Worm (Caenorhabditis elegans) whole organism, L3 larva: Measurements from ENCODE around the gene scl-12.

Experiments used
- ZK546.5 ChIP-seq: sonication (generic microtip); optimal IDR thresholded peaks from 2 replicates; lab custom pipeline; 2017; ENCODE audit warnings: missing biosample characterization, missing genetic modification characterization
- ama-1 ChIP-seq: fragments of 150-350 bp; optimal IDR thresholded peaks from 2 replicates; lab custom pipeline; 2018
- ceh-16 ChIP-seq: sonication (generic microtip); optimal IDR thresholded peaks from 2 replicates; lab custom pipeline; 2017; ENCODE audit warnings: missing biosample characterization, missing genetic modification characterization
- ceh-28 ChIP-seq: fragments of 150-350 bp; optimal IDR thresholded peaks from 2 replicates; lab custom pipeline; 2014; ENCODE audit warnings: missing biosample characterization, missing genetic modification reagents, missing genetic modification characterization
- ceh-9 ChIP-seq: sonication (generic microtip); optimal IDR thresholded peaks from 2 replicates; lab custom pipeline; 2018; ENCODE audit warnings: missing biosample characterization, missing genetic modification characterization
- daf-12 ChIP-seq: fragments of 150-350 bp; optimal IDR thresholded peaks from 2 replicates; lab custom pipeline; 2014; ENCODE audit warnings: missing biosample characterization, missing genetic modification reagents, missing genetic modification characterization
- egl-27 ChIP-seq: sonication (generic microtip); optimal IDR thresholded peaks from 4 replicates; lab custom pipeline; 2017; ENCODE audit warnings: missing biosample characterization, missing genetic modification reagents, missing genetic modification characterization
- egl-5 ChIP-seq: fragments of 150-350 bp; optimal IDR thresholded peaks from 2 replicates; lab custom pipeline; 2017; ENCODE audit warnings: missing biosample characterization, missing genetic modification reagents, missing genetic modification characterization, inconsistent platforms
- elt-1 ChIP-seq: fragments of 150-350 bp; optimal IDR thresholded peaks from 2 replicates; lab custom pipeline; 2014; ENCODE audit warnings: missing biosample characterization, missing genetic modification characterization
- elt-2 ChIP-seq: sonication (generic microtip); optimal IDR thresholded peaks from 2 replicates; lab custom pipeline; 2016; ENCODE audit warnings: missing genetic modification reagents, mild to moderate bottlenecking, missing genetic modification characterization, missing compliant biosample characterization
- elt-3 ChIP-seq, 3 experiments: fragments of 150-350 bp in 1 of 3; sonication (generic microtip) in 2 of 3; optimal IDR thresholded peaks; 2 replicates in 2 of 3; 4 replicates in 1 of 3; lab custom pipeline; 2014 to 2017; ENCODE audit warnings: missing biosample characterization in 3 of 3, missing genetic modification characterization in 3 of 3
- hmg-11 ChIP-seq: sonication (generic microtip); optimal IDR thresholded peaks from 2 replicates; lab custom pipeline; 2016; ENCODE audit warnings: missing genetic modification characterization, missing compliant biosample characterization
- mdl-1 ChIP-seq: fragments of 150-350 bp; optimal IDR thresholded peaks from 2 replicates; lab custom pipeline; 2014; ENCODE audit warnings: missing biosample characterization, missing genetic modification characterization
- mml-1 ChIP-seq: fragments of 150-350 bp; sonication (generic microtip); optimal IDR thresholded peaks from 3 replicates; lab custom pipeline; 2014; ENCODE audit warnings: missing biosample characterization, missing genetic modification characterization
- nfya-1 ChIP-seq: sonication (generic microtip); optimal IDR thresholded peaks from 2 replicates; lab custom pipeline; 2017; ENCODE audit warnings: missing genetic modification characterization, mild to moderate bottlenecking, missing compliant biosample characterization, antibody characterized with exemption, moderate library complexity; ENCODE audit not compliant: insufficient read depth
- nhr-23 ChIP-seq: fragments of 150-350 bp; optimal IDR thresholded peaks from 2 replicates; lab custom pipeline; 2014; ENCODE audit warnings: missing biosample characterization, missing genetic modification reagents, missing genetic modification characterization
- nhr-237 ChIP-seq: fragments of 150-350 bp; optimal IDR thresholded peaks from 2 replicates; lab custom pipeline; 2014; ENCODE audit warnings: missing biosample characterization, missing genetic modification characterization
- nhr-25 ChIP-seq: sonication (generic microtip); optimal IDR thresholded peaks from 2 replicates; lab custom pipeline; 2017; ENCODE audit warnings: missing biosample characterization, missing genetic modification characterization
- nhr-28 ChIP-seq: fragments of 150-350 bp; optimal IDR thresholded peaks from 2 replicates; lab custom pipeline; 2014; ENCODE audit warnings: missing biosample characterization, missing genetic modification characterization
- nhr-43 ChIP-seq: sonication (generic microtip); optimal IDR thresholded peaks from 2 replicates; lab custom pipeline; 2016; ENCODE audit warnings: mild to moderate bottlenecking, missing genetic modification characterization, missing compliant biosample characterization; ENCODE audit not compliant: poor library complexity, severe bottlenecking
- nhr-76 ChIP-seq: fragments of 150-350 bp; sonication (generic microtip); optimal IDR thresholded peaks from 5 replicates; lab custom pipeline; 2014; ENCODE audit warnings: missing biosample characterization, missing genetic modification characterization
- nhr-77 ChIP-seq: fragments of 150-350 bp; optimal IDR thresholded peaks from 2 replicates; lab custom pipeline; 2014; ENCODE audit warnings: missing biosample characterization, missing genetic modification characterization
- pha-4 ChIP-seq: fragments of 150-350 bp; optimal IDR thresholded peaks from 2 replicates; lab custom pipeline; 2014; ENCODE audit warnings: missing biosample characterization, missing genetic modification reagents, missing genetic modification characterization
- pqm-1 ChIP-seq: fragments of 150-350 bp; optimal IDR thresholded peaks from 2 replicates; lab custom pipeline; 2017; ENCODE audit warnings: missing biosample characterization, missing genetic modification characterization, inconsistent platforms
- skn-1 ChIP-seq: fragments of 150-350 bp; optimal IDR thresholded peaks from 2 replicates; lab custom pipeline; 2014; ENCODE audit warnings: missing biosample characterization, missing genetic modification characterization
- snpc-4 ChIP-seq: fragments of 150-350 bp; optimal IDR thresholded peaks from 2 replicates; lab custom pipeline; 2014; ENCODE audit warnings: missing biosample characterization, missing genetic modification characterization
- unc-39 ChIP-seq: sonication (generic microtip); optimal IDR thresholded peaks from 4 replicates; lab custom pipeline; 2017; ENCODE audit warnings: missing biosample characterization, missing genetic modification characterization

Gene scl-12

DNA sequence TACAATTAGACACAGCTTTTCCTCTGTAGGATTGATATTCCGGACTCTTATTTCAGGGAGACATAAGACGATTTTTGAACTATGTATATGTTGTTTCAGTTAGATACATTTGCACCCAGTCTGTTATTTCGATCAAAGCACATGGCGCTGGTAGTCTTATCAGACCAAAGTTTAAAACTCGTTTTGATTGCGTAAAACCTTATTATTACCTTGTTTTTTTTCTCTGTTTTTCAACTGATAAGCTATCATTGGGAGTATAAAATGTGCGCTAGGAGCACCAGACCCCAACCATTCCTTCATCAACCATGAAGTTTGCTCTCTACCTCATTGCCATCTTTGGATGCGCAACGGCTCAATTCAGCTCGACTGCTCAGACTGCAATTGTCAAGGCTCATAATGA is at the start of gene scl-12:
scl-12 (plus strand) TSS at position 301 of the 400 bp plus-strand sequence.
- TF ChIP-seq ceh-28 (no peak), pqm-1 (tag; lab: Kevin White, UChicago) (peak; percentile 47)

DNA sequence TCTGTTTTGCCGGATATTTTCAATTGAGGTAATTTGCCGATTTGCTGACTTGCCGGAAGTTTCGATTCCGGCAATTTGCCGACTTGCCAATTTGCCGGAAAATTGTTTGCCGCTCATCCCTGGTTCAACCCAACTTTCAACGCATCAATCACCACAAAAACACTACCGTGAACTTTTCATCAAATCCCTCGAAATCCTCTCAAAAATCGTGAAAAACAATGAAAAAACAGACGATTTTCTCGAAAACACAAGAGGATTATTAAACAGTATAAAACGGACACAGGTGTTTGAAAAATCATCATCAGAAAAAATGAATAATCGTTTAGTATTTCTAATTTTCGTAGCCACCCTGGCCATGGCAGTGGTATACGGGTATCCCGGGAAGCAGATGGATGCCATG is 45.5 kb upstream of the scl-12 start, which contains the start of gene Y39H10A.1:
Y39H10A.1 (plus strand) TSS at position 301 of the 400 bp plus-strand sequence.
- TF ChIP-seq pha-4 (tag; lab: Kevin White, UChicago) (no peak), hmg-11 (tag; lab: Kevin White, UChicago) (no peak), egl-27 (no peak)

DNA sequence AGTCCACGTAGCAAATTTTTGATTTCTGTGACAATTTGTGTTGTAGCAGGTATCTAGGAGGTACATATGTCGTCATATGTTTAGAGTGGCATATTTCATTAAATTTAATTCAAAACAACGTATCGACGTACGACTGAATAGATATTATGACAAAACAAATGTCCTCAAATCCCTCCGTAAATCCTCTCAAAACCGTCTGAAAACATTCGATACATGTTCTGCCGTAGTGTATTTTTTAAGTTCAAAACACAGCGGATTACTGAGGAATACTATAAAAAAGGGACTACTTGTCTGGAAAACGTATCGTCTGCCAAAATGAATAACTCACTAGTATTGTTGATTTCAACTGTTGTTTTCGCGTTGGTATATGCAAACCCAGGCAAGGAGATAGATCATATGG is 44.1 kb upstream of the scl-12 start, which contains the start of gene R08E5.4:
R08E5.4 (plus strand) TSS at position 301 of the 400 bp plus-strand sequence.
- no peak for TF ChIP-seq ZK546.5 (tag; lab: Kevin White, UChicago)

DNA sequence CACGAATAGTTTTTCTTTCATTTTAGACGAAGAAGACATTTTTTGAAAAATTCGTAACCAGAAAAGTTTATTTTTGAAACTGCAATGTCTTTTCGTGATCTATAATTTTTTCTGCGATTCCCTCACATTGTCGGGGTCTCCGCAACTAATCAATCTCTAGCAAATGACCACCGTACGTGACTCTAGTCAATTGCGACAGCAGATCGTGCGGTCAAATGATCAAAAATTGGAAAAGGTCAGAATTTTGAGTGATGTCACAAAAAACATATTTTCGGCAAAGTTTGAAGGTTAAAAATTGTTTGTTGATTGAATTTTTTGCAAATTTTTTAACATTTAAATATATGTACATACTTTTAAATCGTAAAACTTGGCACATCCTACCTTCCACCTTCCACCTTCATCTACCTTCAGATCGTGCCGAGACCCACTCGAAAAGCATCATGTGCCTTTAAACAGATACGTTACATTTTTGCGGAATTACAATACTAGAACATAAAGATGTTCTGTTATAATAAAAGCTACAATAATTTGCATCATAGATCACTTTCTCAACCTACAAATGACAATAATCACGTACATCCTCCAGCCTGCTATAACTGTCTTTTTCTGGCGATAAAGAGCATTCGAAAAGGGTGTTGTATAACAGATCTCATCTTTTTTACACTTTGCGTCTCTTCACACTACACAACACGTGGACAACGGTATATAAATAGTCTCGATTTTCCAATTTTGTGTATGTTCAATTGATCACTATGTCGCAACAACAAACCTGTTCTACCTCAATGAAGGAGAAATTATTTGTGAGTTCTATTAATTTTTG is 40.7 kb upstream of the scl-12 start, which contains the start of the genes R08E5.1 and rips-1:
R08E5.1 (minus strand) TSS at position 82 of the 820 bp plus-strand sequence.
rips-1 (plus strand) TSS at position 585 of the 820 bp plus-strand sequence.
- TF ChIP-seq ceh-9 (tag; lab: Kevin White, UChicago) (no peak), skn-1 (tag; lab: Kevin White, UChicago) (no peak), elt-3 (tag; optimal IDR thresholded peaks at IDR 0.05; lab: Kevin White, UChicago) (no peak), nhr-28 (tag; lab: Kevin White, UChicago) (no peak), nhr-43 (tag; lab: Kevin White, UChicago) (peak; percentile 42), mml-1 (tag; lab: Kevin White, UChicago) (no peak), ama-1 (lab: Kevin White, UChicago) (no peak), nhr-23 (tag; lab: Kevin White, UChicago) (peak; percentile 10), hmg-11 (tag; lab: Kevin White, UChicago) (no peak), egl-5 (tag; lab: Kevin White, UChicago) (no peak), nhr-25 (tag; lab: Kevin White, UChicago) (peak; percentile 22), daf-12 (no peak), ZK546.5 (tag; lab: Kevin White, UChicago) (no peak), nfya-1 (tag; lab: Kevin White, UChicago) (no peak), snpc-4 (tag; lab: Kevin White, UChicago) (no peak), nhr-76 (tag; lab: Kevin White, UChicago) (no peak)

DNA sequence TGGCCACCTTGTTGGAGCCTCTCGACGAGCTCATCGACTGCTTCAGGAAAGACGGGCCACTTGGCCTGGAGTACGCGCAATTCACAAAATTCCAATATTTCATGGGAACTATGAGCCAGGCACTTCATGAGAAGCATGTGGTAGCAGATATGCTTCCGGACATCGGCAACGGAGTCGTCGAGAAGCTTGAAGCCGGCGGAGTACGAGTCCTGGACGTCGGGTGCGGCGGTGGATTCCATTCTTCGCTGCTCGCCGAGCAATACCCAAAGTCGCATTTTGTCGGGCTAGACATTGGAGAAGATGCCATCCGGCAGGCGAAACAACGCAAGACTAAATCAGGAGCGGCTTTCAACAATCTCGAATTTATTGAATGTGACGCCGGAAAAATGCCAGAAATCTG is 38.8 kb upstream of the scl-12 start:
- TF ChIP-seq daf-12 (no peak), egl-27 (no peak), ceh-16 (no peak), mdl-1 (no peak), mml-1 (tag; lab: Kevin White, UChicago) (no peak), nhr-77 (tag; lab: Kevin White, UChicago) (no peak), ceh-28 (no peak), unc-39 (tag; lab: Kevin White, UChicago) (no peak), elt-1 (no peak)
- TF ChIP-seq, all 47 proteins: peak for 0

DNA sequence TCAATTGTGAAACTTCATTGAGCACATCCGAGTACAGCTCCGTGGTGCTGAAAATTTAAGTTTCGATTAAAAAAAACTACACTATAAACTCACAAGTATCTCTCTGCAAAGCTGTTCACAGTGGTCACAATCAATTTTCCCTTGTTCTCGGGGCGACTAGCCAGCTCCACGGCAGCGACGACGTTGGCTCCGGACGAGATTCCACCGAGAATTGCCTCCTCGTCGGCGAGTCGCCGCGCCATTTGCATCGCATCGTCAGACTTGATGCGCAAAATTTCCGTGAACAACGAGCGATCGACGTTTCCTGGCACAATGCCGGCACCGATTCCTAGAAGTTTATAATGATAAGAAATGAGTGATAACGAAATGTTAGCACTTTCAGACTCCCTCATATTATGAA is 37.7 kb upstream of the scl-12 start:
- peak; percentile 78 for TF ChIP-seq ama-1 (lab: Kevin White, UChicago)
- peak; percentile 19 for TF ChIP-seq elt-2 (tag; lab: Kevin White, UChicago)
- peak; percentile 14 for TF ChIP-seq pqm-1 (tag; lab: Kevin White, UChicago)
- TF ChIP-seq mdl-1 = no peak

DNA sequence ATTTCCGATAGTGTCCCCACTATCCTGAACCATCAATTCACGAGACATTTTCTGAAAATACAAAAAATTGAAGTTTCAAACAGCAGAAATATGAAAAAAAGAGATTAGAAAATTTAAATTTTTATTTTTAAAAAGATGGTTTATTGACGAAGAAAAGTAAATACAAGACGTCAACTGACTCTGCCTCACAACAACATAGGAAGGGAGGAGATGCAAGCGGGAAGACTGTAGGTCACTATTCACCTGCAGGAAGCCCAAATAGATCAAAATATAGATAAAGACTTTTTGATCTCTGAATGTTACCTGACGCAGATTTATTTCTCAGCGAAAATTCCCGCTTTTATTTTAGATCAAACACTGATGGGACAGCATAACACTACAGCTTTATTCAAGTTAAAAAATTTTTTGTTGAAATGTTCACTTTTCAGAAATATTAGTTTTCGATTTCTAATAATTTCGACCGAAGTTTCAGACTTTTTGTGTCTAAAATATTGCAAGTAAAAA is 36.3 kb upstream of the scl-12 start, which contains the start of gene cysl-3:
cysl-3 (minus strand) TSS at position 51 of the 504 bp plus-strand sequence.
- no peak for TF ChIP-seq nhr-237
- no peak for TF ChIP-seq ceh-28
